Fruit fly (Drosophila melanogaster) whole organism, wandering third instar larva: Measurements from ENCODE around the gene CG13300.

Source experiments
- Abd-B ChIP-seq: fragments of >200 bp; optimal IDR thresholded peaks from 2 replicates; lab custom pipeline; 2017; ENCODE audit warnings: missing biosample characterization, missing genetic modification characterization
- CG32264 ChIP-seq: fragments of 200-800 bp; sonication (Bioruptor generic); optimal IDR thresholded peaks from 2 replicates; lab custom pipeline; 2016; ENCODE audit warnings: missing biosample characterization, missing genetic modification characterization
- CG9705 ChIP-seq: fragments of 200-800 bp; sonication (Bioruptor generic); optimal IDR thresholded peaks from 2 replicates; lab custom pipeline; 2018; ENCODE audit warnings: missing biosample characterization, mild to moderate bottlenecking, missing genetic modification characterization
- CrebA ChIP-seq: fragments of 200-800 bp; sonication (Bioruptor generic); optimal IDR thresholded peaks from 2 replicates; lab custom pipeline; 2016; ENCODE audit warnings: missing biosample characterization, mild to moderate bottlenecking, missing genetic modification characterization, borderline replicate concordance
- Dfd ChIP-seq: fragments of >200 bp; optimal IDR thresholded peaks from 2 replicates; lab custom pipeline; 2017; ENCODE audit warnings: missing biosample characterization, missing genetic modification characterization
- Dif ChIP-seq: fragments of 200-275, 200-300 bp; sonication (Bioruptor generic); optimal IDR thresholded peaks from 2 replicates; lab custom pipeline; 2018; ENCODE audit warnings: missing biosample characterization, missing genetic modification characterization; ENCODE audit not compliant: partially characterized antibody
- GATAd ChIP-seq: sonication (Bioruptor generic); optimal IDR thresholded peaks from 2 replicates; lab custom pipeline; 2016; ENCODE audit warnings: missing biosample characterization, missing genetic modification characterization
- HLH106 ChIP-seq: fragments of 200-800 bp; optimal IDR thresholded peaks from 3 replicates; lab custom pipeline; 2019; ENCODE audit warnings: missing biosample characterization, mild to moderate bottlenecking, missing genetic modification characterization, moderate library complexity
- Hnf4 ChIP-seq: fragments of 200-800 bp; sonication (Bioruptor generic); optimal IDR thresholded peaks from 2 replicates; lab custom pipeline; 2016; ENCODE audit warnings: missing biosample characterization, mild to moderate bottlenecking, missing genetic modification characterization
- Hr83 ChIP-seq: fragments of 200-300 bp; sonication (Bioruptor generic); optimal IDR thresholded peaks from 2 replicates; lab custom pipeline; 2016; ENCODE audit warnings: missing biosample characterization, mild to moderate bottlenecking, missing genetic modification characterization, moderate library complexity; ENCODE audit not compliant: poor library complexity, severe bottlenecking
- Jra ChIP-seq: sonication (Bioruptor generic); optimal IDR thresholded peaks from 2 replicates; lab custom pipeline; 2016; ENCODE audit warnings: missing biosample characterization, missing genetic modification characterization
- Mio ChIP-seq: sonication (Bioruptor generic); optimal IDR thresholded peaks from 2 replicates; lab custom pipeline; 2016; ENCODE audit warnings: missing biosample characterization, missing genetic modification characterization
- N ChIP-seq: fragments of >200 bp; optimal IDR thresholded peaks from 2 replicates; lab custom pipeline; 2018; ENCODE audit warnings: missing biosample characterization, missing external identifiers, missing genetic modification characterization
- OdsH ChIP-seq: fragments of 200-800 bp; sonication (Bioruptor generic); optimal IDR thresholded peaks from 2 replicates; lab custom pipeline; 2016; ENCODE audit warnings: missing biosample characterization, mild to moderate bottlenecking, missing genetic modification characterization
- Rel ChIP-seq, 2 experiments: fragments of 200-800 bp; sonication (Bioruptor generic) in 1 of 2; optimal IDR thresholded peaks; 2 replicates in 1 of 2; 3 replicates in 1 of 2; lab custom pipeline; 2016 to 2019; ENCODE audit warnings: mild to moderate bottlenecking in 2 of 2, missing biosample characterization in 2 of 2, missing genetic modification characterization in 2 of 2, moderate library complexity in 1 of 2
- Sp1 ChIP-seq: fragments of 200-800 bp; sonication (Bioruptor generic); optimal IDR thresholded peaks from 3 replicates; lab custom pipeline; 2019; ENCODE audit warnings: missing biosample characterization, mild to moderate bottlenecking, missing genetic modification characterization, moderate library complexity
- Vsx2 ChIP-seq: fragments of 200-300, 225-300 bp; sonication (Bioruptor generic); optimal IDR thresholded peaks from 2 replicates; lab custom pipeline; 2018; ENCODE audit warnings: missing biosample characterization, missing genetic modification characterization; ENCODE audit not compliant: partially characterized antibody
- br ChIP-seq: fragments of 200-800 bp; sonication (Bioruptor generic); optimal IDR thresholded peaks from 2 replicates; lab custom pipeline; 2016; ENCODE audit warnings: missing biosample characterization, missing genetic modification characterization
- brk ChIP-seq: fragments of 200-800 bp; sonication (Bioruptor generic); optimal IDR thresholded peaks from 2 replicates; lab custom pipeline; 2016; ENCODE audit warnings: missing biosample characterization, mild to moderate bottlenecking, missing genetic modification characterization
- dl ChIP-seq, 2 experiments: fragments of 175-275, 200-275 bp in 1 of 2; fragments of 200-275 bp in 1 of 2; sonication (Bioruptor generic); optimal IDR thresholded peaks; lab custom pipeline; 2018; ENCODE audit warnings: mild to moderate bottlenecking in 2 of 2, missing biosample characterization in 2 of 2, missing genetic modification characterization in 2 of 2, moderate library complexity in 2 of 2; ENCODE audit not compliant: partially characterized antibody in 2 of 2, insufficient read depth in 1 of 2
- dmrt93B ChIP-seq: fragments of 200-800 bp; sonication (Bioruptor generic); optimal IDR thresholded peaks from 2 replicates; lab custom pipeline; 2018; ENCODE audit warnings: missing biosample characterization, mild to moderate bottlenecking, missing genetic modification characterization
- dsf ChIP-seq: sonication (Bioruptor generic); optimal IDR thresholded peaks from 2 replicates; lab custom pipeline; 2016; ENCODE audit warnings: missing biosample characterization, missing genetic modification characterization, borderline replicate concordance
- ey ChIP-seq: fragments of 200-800 bp; sonication (Bioruptor generic); optimal IDR thresholded peaks from 2 replicates; lab custom pipeline; 2016; ENCODE audit warnings: missing biosample characterization, missing genetic modification characterization
- foxo ChIP-seq, 2 experiments: fragments of 200-800 bp; sonication (Bioruptor generic); optimal IDR thresholded peaks; 2 replicates in 1 of 2; 3 replicates in 1 of 2; lab custom pipeline; 2016 to 2017; ENCODE audit warnings: missing biosample characterization in 2 of 2, missing genetic modification characterization in 2 of 2
- fru ChIP-seq: fragments of 200-800 bp; sonication (Bioruptor generic); optimal IDR thresholded peaks from 3 replicates; lab custom pipeline; 2016; ENCODE audit warnings: missing biosample characterization, mild to moderate bottlenecking, missing genetic modification characterization
- h ChIP-seq: fragments of 200-800 bp; sonication (Bioruptor generic); optimal IDR thresholded peaks from 3 replicates; lab custom pipeline; 2016; ENCODE audit warnings: missing biosample characterization, mild to moderate bottlenecking, missing genetic modification characterization
- lola ChIP-seq: fragments of >200 bp; optimal IDR thresholded peaks from 2 replicates; lab custom pipeline; 2017; ENCODE audit warnings: missing biosample characterization, missing genetic modification characterization
- pan ChIP-seq: fragments of >200 bp; optimal IDR thresholded peaks from 2 replicates; lab custom pipeline; 2017
- psq ChIP-seq: fragments of 200-800 bp; sonication (Bioruptor generic); optimal IDR thresholded peaks from 3 replicates; lab custom pipeline; 2017; ENCODE audit warnings: missing biosample characterization, mild to moderate bottlenecking, missing genetic modification characterization, moderate library complexity
- rgr ChIP-seq: fragments of 200-800 bp; sonication (Bioruptor generic); optimal IDR thresholded peaks from 3 replicates; lab custom pipeline; 2016; ENCODE audit warnings: missing biosample characterization, mild to moderate bottlenecking, missing genetic modification characterization
- sage ChIP-seq: fragments of 200-800 bp; sonication (Bioruptor generic); optimal IDR thresholded peaks from 2 replicates; lab custom pipeline; 2016; ENCODE audit warnings: missing biosample characterization, mild to moderate bottlenecking, missing genetic modification characterization
- sv ChIP-seq: fragments of 200-800 bp; sonication (Bioruptor generic); optimal IDR thresholded peaks from 3 replicates; lab custom pipeline; 2016; ENCODE audit warnings: missing biosample characterization, missing genetic modification characterization
- tai ChIP-seq: sonication (Bioruptor generic); optimal IDR thresholded peaks from 2 replicates; lab custom pipeline; 2016; ENCODE audit warnings: missing biosample characterization, missing genetic modification characterization
- woc ChIP-seq: sonication (Bioruptor generic); optimal IDR thresholded peaks from 2 replicates; lab custom pipeline; 2016; ENCODE audit warnings: missing biosample characterization, mild to moderate bottlenecking, missing genetic modification characterization

Gene CG13300

DNA sequence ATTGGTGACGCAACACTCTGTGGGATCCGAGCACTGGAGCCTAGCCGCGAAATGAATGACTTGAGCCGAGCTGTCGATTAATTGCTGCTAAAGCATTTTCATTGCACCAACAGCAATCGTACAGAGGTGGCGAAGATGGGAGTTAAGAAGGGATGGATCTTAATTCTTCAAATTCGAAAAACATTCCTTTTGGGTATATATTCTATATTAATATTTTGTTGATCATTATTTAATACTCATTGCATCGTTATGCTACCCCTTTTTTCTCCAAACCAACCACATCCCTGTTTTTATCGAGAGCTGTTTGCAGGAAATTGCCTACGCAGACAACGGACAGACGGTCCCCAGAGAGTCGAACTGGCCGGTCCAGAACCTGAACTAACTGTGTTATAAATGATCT lies 6.3 kb upstream of the CG13300 start:
- peak; percentile 55 for TF ChIP-seq HLH106 (tag; lab: Kevin White, UChicago)
- no peak for TF ChIP-seq dl (GFP tag; optimal IDR thresholded peaks at IDR 0.05; lab: Kevin White, UChicago; ENCODE audit: insufficient read depth in 1 of 2, partially characterized antibody in 2 of 2)
- TF ChIP-seq CrebA = no peak
- TF ChIP-seq rgr (GFP tag; lab: Kevin White, UChicago) = peak; percentile 70
- TF ChIP-seq pan (lab: Kevin White, UChicago) = no peak
- TF ChIP-seq Vsx2 (GFP tag; lab: Kevin White, UChicago) = no peak
- peak; percentile 2 for TF ChIP-seq Jra
- no peak for TF ChIP-seq tai (GFP tag; lab: Kevin White, UChicago)
- no peak for TF ChIP-seq Dfd
- peak; percentile 61 for TF ChIP-seq Sp1 (GFP tag; lab: Kevin White, UChicago)
- TF ChIP-seq Dif = no peak
- TF ChIP-seq CG9705 (GFP tag; lab: Kevin White, UChicago) = peak; percentile 7
- no peak for TF ChIP-seq sv (GFP tag; lab: Kevin White, UChicago)
- TF ChIP-seq h (GFP tag; lab: Kevin White, UChicago) = peak; percentile 74
- TF ChIP-seq dsf (GFP tag; lab: Kevin White, UChicago) = no peak
- no peak for TF ChIP-seq N (GFP tag; lab: Kevin White, UChicago)
- TF ChIP-seq psq (GFP tag; lab: Kevin White, UChicago) = peak; percentile 24
- peak; percentile 57 for TF ChIP-seq fru
- no peak for TF ChIP-seq Mio (GFP tag; lab: Kevin White, UChicago)
- no peak for TF ChIP-seq Hr83 (GFP tag; lab: Kevin White, UChicago)
- TF ChIP-seq ey = peak; percentile 53
- TF ChIP-seq Rel (GFP tag; optimal IDR thresholded peaks at IDR 0.05; lab: Kevin White, UChicago) = no peak
- no peak for TF ChIP-seq Rel (tag; optimal IDR thresholded peaks at IDR 0.05; lab: Kevin White, UChicago)
- TF ChIP-seq br = peak; percentile 45
- TF ChIP-seq brk (GFP tag; lab: Kevin White, UChicago) = peak; percentile 42
- TF ChIP-seq foxo (GFP tag; optimal IDR thresholded peaks at IDR 0.05; lab: Kevin White, UChicago) = peak in 1 of 2 experiments; percentile 68
- TF ChIP-seq woc = no peak
- peak; percentile 60 for TF ChIP-seq Hnf4 (GFP tag; lab: Kevin White, UChicago)
- no peak for TF ChIP-seq Abd-B
- TF ChIP-seq sage (GFP tag; lab: Kevin White, UChicago) = no peak
- TF ChIP-seq OdsH = peak; percentile 61
- peak; percentile 24 for TF ChIP-seq dmrt93B
- no peak for TF ChIP-seq GATAd
- TF ChIP-seq CG32264 (GFP tag; lab: Kevin White, UChicago) = no peak
- TF ChIP-seq, all 38 proteins: peak for 15

DNA sequence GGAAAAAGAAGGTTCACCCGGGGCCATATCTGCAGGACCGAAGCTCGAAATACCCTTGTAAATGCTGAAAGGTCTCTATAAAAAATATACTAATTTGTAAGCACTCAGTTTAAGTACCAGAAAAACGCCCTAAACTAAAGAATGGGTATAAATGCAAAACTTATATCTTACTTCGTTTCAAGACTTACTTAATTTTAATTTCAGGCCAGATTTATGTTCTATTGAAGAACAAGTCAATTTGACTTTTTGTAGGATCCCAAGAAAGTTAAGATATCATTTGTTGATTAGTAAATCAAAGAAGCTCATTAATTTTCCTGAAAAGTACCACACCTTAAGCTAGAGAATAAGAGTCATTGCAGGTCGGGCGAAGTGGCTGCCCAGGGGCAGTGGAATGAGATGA lies 5.0 kb upstream of the CG13300 start:
- TF ChIP-seq Mio (GFP tag; lab: Kevin White, UChicago) (no peak), psq (GFP tag; lab: Kevin White, UChicago) (peak; percentile 27), woc (peak; percentile 51), OdsH (peak; percentile 29), GATAd (no peak), Sp1 (GFP tag; lab: Kevin White, UChicago) (peak; percentile 19), foxo (GFP tag; optimal IDR thresholded peaks at IDR 0.05; lab: Kevin White, UChicago) (peak in 1 of 2 experiments; percentile 32), ey (peak; percentile 26), dmrt93B (peak; percentile 24), HLH106 (tag; lab: Kevin White, UChicago) (peak; percentile 4), h (GFP tag; lab: Kevin White, UChicago) (peak; percentile 31), fru (peak; percentile 58), CG9705 (GFP tag; lab: Kevin White, UChicago) (no peak)

DNA sequence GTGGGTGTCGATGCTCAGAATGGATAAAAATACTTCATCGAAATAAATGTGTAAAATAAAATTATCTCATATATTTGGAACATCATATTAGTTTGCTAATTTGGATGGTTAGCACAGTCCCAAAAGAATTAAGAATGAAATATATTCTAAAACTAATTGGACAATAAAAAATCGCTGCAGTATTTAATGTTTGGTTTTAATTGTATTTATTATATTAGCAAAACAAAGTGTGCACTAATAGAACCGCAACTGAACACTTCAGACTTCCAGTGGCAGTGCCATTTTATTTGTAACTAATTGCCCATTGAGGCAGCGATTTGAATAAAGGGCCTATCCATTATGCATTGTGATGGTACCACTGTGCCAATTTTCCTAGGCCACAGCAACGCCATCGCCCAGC lies 2.8 kb upstream of the CG13300 start:
- no peak for TF ChIP-seq ey
- no peak for TF ChIP-seq brk (GFP tag; lab: Kevin White, UChicago)
- no peak for TF ChIP-seq N (GFP tag; lab: Kevin White, UChicago)
- TF ChIP-seq CG32264 (GFP tag; lab: Kevin White, UChicago) = no peak
- TF ChIP-seq Rel (GFP tag; optimal IDR thresholded peaks at IDR 0.05; lab: Kevin White, UChicago) = no peak
- no peak for TF ChIP-seq Rel (tag; optimal IDR thresholded peaks at IDR 0.05; lab: Kevin White, UChicago)
- TF ChIP-seq lola (GFP tag; lab: Kevin White, UChicago) = no peak
- TF ChIP-seq foxo (GFP tag; optimal IDR thresholded peaks at IDR 0.05; lab: Kevin White, UChicago) = no peak
- no peak for TF ChIP-seq Hr83 (GFP tag; lab: Kevin White, UChicago)
- TF ChIP-seq pan (lab: Kevin White, UChicago) = no peak
- no peak for TF ChIP-seq sv (GFP tag; lab: Kevin White, UChicago)
- no peak for TF ChIP-seq Abd-B
- no peak for TF ChIP-seq fru
- TF ChIP-seq dl (GFP tag; optimal IDR thresholded peaks at IDR 0.05; lab: Kevin White, UChicago; ENCODE audit: insufficient read depth in 1 of 2, partially characterized antibody in 2 of 2) = no peak
- no peak for TF ChIP-seq br
- TF ChIP-seq h (GFP tag; lab: Kevin White, UChicago) = no peak
- no peak for TF ChIP-seq Dfd
